Worm (Caenorhabditis elegans): ENCODE results near the gene swsn-7.

Gene swsn-7

ce11 chrII:8027663-8028062 is at the start of gene swsn-7:
swsn-7 (minus strand) TSS chrII:8027763.
- no peak for TF ChIP-seq unc-62 (GFP tag; optimal IDR thresholded peaks at IDR 0.05)
- no peak for TF ChIP-seq daf-12 (tag; optimal IDR thresholded peaks at IDR 0.05)
- no peak for TF ChIP-seq ztf-11 (tag; optimal IDR thresholded peaks at IDR 0.05)
- no peak for TF ChIP-seq nhr-67 (tag; optimal IDR thresholded peaks at IDR 0.05)
- no peak for TF ChIP-seq eor-1 (tag; optimal IDR thresholded peaks at IDR 0.05)
- no peak for TF ChIP-seq pha-4 (tag; optimal IDR thresholded peaks at IDR 0.05)
- TF ChIP-seq ama-1 (optimal IDR thresholded peaks at IDR 0.05): no peak
- TF ChIP-seq nhr-237 (tag; optimal IDR thresholded peaks at IDR 0.05): no peak
- TF ChIP-seq aly-2 (tag; optimal IDR thresholded peaks at IDR 0.05): no peak

ce11 chrII:8075324-8075810 is 47.8 kb upstream of the swsn-7 start, which contains the start of gene K02C4.2:
K02C4.2 (plus strand) TSS chrII:8075760.
- TF ChIP-seq lsy-12 (tag; optimal IDR thresholded peaks at IDR 0.05) (peak; percentile 86), egl-5 (tag; optimal IDR thresholded peaks at IDR 0.05) (peak; percentile 67), pha-4 (tag; optimal IDR thresholded peaks at IDR 0.05) (peak; percentile 82), ama-1 (optimal IDR thresholded peaks at IDR 0.05) (peak; percentile 43), nhr-23 (tag; optimal IDR thresholded peaks at IDR 0.05) (peak; percentile 55), lin-15B (tag; optimal IDR thresholded peaks at IDR 0.05) (peak; percentile 36), daf-12 (tag; optimal IDR thresholded peaks at IDR 0.05) (no peak), R02D3.7 (tag; optimal IDR thresholded peaks at IDR 0.05) (peak; percentile 6), unc-39 (tag; optimal IDR thresholded peaks at IDR 0.05) (no peak), skn-1 (tag; optimal IDR thresholded peaks at IDR 0.05) (peak; percentile 44), nhr-12 (tag; optimal IDR thresholded peaks at IDR 0.05) (no peak), jun-1 (tag; optimal IDR thresholded peaks at IDR 0.05) (peak; percentile 58), elt-1 (tag; optimal IDR thresholded peaks at IDR 0.05) (no peak), snpc-4 (tag; optimal IDR thresholded peaks at IDR 0.05) (no peak), ceh-16 (tag; optimal IDR thresholded peaks at IDR 0.05) (peak; percentile 38), pqm-1 (tag; optimal IDR thresholded peaks at IDR 0.05) (peak; percentile 55), sea-2 (GFP tag; optimal IDR thresholded peaks at IDR 0.05) (no peak), tbx-2 (tag; optimal IDR thresholded peaks at IDR 0.05) (peak; percentile 60), ztf-4 (tag; optimal IDR thresholded peaks at IDR 0.05) (peak; percentile 51), zag-1 (tag; optimal IDR thresholded peaks at IDR 0.05) (no peak), nfya-1 (tag; optimal IDR thresholded peaks at IDR 0.05; ENCODE audit: insufficient read depth) (peak; percentile 73), nhr-11 (tag; optimal IDR thresholded peaks at IDR 0.05) (no peak), ceh-82 (tag; optimal IDR thresholded peaks at IDR 0.05) (no peak), egl-27 (tag; optimal IDR thresholded peaks at IDR 0.05) (peak; percentile 86), elt-3 (tag; optimal IDR thresholded peaks at IDR 0.05) (peak in 2 of 3 experiments; percentile 18 to 56), mml-1 (tag; optimal IDR thresholded peaks at IDR 0.05) (no peak), nhr-43 (tag; optimal IDR thresholded peaks at IDR 0.05; ENCODE audit: poor library complexity, severe bottlenecking) (peak; percentile 61), ceh-9 (tag; optimal IDR thresholded peaks at IDR 0.05) (no peak), eor-1 (tag; optimal IDR thresholded peaks at IDR 0.05) (no peak), unc-62 (GFP tag; optimal IDR thresholded peaks at IDR 0.05) (no peak), nhr-67 (tag; optimal IDR thresholded peaks at IDR 0.05) (no peak), hmg-11 (tag; optimal IDR thresholded peaks at IDR 0.05) (peak; percentile 35), aly-2 (tag; optimal IDR thresholded peaks at IDR 0.05) (no peak), lin-39 (tag; optimal IDR thresholded peaks at IDR 0.05) (peak; percentile 85), nhr-237 (tag; optimal IDR thresholded peaks at IDR 0.05) (no peak), nhr-76 (tag; optimal IDR thresholded peaks at IDR 0.05) (no peak), fkh-10 (GFP tag; optimal IDR thresholded peaks at IDR 0.05) (no peak), mdl-1 (tag; optimal IDR thresholded peaks at IDR 0.05) (no peak), ztf-11 (tag; optimal IDR thresholded peaks at IDR 0.05) (no peak), elt-2 (tag; optimal IDR thresholded peaks at IDR 0.05) (peak; percentile 76), nhr-25 (tag; optimal IDR thresholded peaks at IDR 0.05) (peak; percentile 85), ceh-28 (tag; optimal IDR thresholded peaks at IDR 0.05) (no peak), fos-1 (tag; optimal IDR thresholded peaks at IDR 0.05) (no peak), nhr-77 (tag; optimal IDR thresholded peaks at IDR 0.05) (peak; percentile 52), ZK546.5 (tag; optimal IDR thresholded peaks at IDR 0.05) (no peak), fkh-2 (tag; optimal IDR thresholded peaks at IDR 0.05) (no peak), nhr-28 (tag; optimal IDR thresholded peaks at IDR 0.05) (no peak)
